Worm (Caenorhabditis elegans): ENCODE results near the gene F53F8.4.

F53F8.4 gene

DNA sequence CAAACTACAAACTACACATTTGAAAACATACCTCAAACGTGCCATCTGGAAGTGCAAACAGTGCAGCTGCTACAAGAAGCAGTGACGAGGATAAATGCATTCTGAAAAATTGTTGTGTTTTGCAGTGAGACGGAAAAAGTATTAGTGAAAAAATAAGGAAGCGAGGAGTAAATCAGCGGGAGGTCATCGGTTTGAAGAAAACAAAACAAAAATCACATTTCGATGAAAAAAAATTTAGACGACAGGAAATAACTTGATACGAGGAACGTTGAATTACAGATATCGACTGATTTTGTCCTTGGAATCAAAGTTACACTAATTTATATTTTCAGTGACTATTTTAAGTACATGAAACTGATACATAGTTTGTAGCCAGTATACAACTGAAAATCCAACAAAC lies at the start of gene F53F8.4:
TSS of gene F53F8.4 (minus strand) at position 101 of the 400 bp plus-strand sequence.
- no peak for TF ChIP-seq elt-1 (tag; optimal IDR thresholded peaks at IDR 0.05)
- no peak for TF ChIP-seq nhr-6 (tag; optimal IDR thresholded peaks at IDR 0.05)
- TF ChIP-seq sem-4 (tag; optimal IDR thresholded peaks at IDR 0.05): no peak
- no peak for TF ChIP-seq unc-55 (GFP tag; optimal IDR thresholded peaks at IDR 0.05)
- no peak for TF ChIP-seq crh-2 (tag; optimal IDR thresholded peaks at IDR 0.05)
- no peak for TF ChIP-seq mdl-1 (tag; optimal IDR thresholded peaks at IDR 0.05)
- no peak for TF ChIP-seq skn-1 (tag; optimal IDR thresholded peaks at IDR 0.05)
- TF ChIP-seq aly-2 (tag; optimal IDR thresholded peaks at IDR 0.05): no peak
- no peak for TF ChIP-seq lsy-2 (tag; optimal IDR thresholded peaks at IDR 0.05)
- no peak for TF ChIP-seq nhr-11 (tag; optimal IDR thresholded peaks at IDR 0.05)

DNA sequence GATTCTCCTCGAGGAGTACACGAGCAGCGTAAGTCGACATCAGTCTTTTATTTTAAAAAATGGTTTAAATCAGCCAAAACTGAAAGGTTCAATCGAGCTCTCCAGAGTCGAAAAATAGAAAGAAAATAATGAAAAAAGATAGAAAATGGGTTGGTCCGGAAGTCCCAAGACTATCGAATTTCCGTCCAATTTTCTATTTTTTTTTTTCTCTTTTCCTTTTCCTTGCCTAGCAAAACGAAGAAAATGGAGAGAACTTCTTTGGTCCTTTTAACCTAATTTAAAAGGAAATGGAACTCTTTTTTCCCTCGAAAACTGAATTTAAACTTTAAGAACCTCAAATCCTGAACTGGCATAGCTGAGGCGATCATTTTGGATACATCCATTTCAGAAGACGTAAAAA lies 47.9 kb upstream of the F53F8.4 start:
- TF ChIP-seq crh-2 (tag; optimal IDR thresholded peaks at IDR 0.05) (no peak), mdl-1 (tag; optimal IDR thresholded peaks at IDR 0.05) (no peak), nhr-25 (tag; optimal IDR thresholded peaks at IDR 0.05) (no peak), ama-1 (optimal IDR thresholded peaks at IDR 0.05) (no peak), F13H6.1 (tag; optimal IDR thresholded peaks at IDR 0.05) (peak; percentile 25), nhr-237 (tag; optimal IDR thresholded peaks at IDR 0.05) (no peak), unc-55 (GFP tag; optimal IDR thresholded peaks at IDR 0.05) (no peak), C34F6.9 (tag; optimal IDR thresholded peaks at IDR 0.05) (peak; percentile 13), skn-1 (tag; optimal IDR thresholded peaks at IDR 0.05) (no peak), gmeb-1 (tag; optimal IDR thresholded peaks at IDR 0.05) (no peak), R02D3.7 (tag; optimal IDR thresholded peaks at IDR 0.05) (no peak), ztf-4 (tag; optimal IDR thresholded peaks at IDR 0.05) (no peak), egl-27 (tag; optimal IDR thresholded peaks at IDR 0.05) (no peak), nhr-77 (tag; optimal IDR thresholded peaks at IDR 0.05) (no peak)

DNA sequence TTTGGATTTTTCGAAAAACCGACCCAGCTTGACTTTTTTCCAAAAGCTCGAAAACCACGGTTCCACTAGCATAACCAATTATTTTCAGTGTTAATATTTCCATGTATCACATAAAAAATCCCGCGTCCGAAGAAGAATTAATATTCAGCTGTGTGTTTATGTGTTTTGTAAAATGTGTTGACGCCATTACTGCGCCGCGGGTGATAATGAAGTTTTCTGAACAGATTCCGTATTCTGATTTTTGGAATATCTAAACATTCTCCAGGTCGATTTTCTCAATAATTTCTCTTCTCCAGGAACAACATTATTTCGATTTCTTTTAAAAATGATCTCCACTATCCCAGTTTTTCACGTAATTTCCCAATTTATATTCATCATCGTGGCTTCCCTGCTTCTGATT lies 43.2 kb upstream of the F53F8.4 start, which contains the start of gene srxa-6:
TSS of gene srxa-6 (plus strand) at position 301 of the 400 bp plus-strand sequence.
- TF ChIP-seq C34F6.9 (tag; optimal IDR thresholded peaks at IDR 0.05): no peak
- no peak for TF ChIP-seq sma-9 (GFP tag; optimal IDR thresholded peaks at IDR 0.05)
- no peak for TF ChIP-seq sma-9 (tag; optimal IDR thresholded peaks at IDR 0.05)
- no peak for TF ChIP-seq Y55F3AM.14 (GFP tag; optimal IDR thresholded peaks at IDR 0.05)
- no peak for TF ChIP-seq nhr-10 (tag; optimal IDR thresholded peaks at IDR 0.05)
- TF ChIP-seq nhr-23 (tag; optimal IDR thresholded peaks at IDR 0.05): no peak
- TF ChIP-seq lin-13 (GFP tag; optimal IDR thresholded peaks at IDR 0.05): no peak
- TF ChIP-seq nhr-77 (tag; optimal IDR thresholded peaks at IDR 0.05): no peak
- TF ChIP-seq nhr-6 (tag; optimal IDR thresholded peaks at IDR 0.05): no peak
- TF ChIP-seq gmeb-1 (tag; optimal IDR thresholded peaks at IDR 0.05): no peak
- TF ChIP-seq ZK546.5 (tag; optimal IDR thresholded peaks at IDR 0.05): no peak
- no peak for TF ChIP-seq zag-1 (tag; optimal IDR thresholded peaks at IDR 0.05)
- TF ChIP-seq ztf-1 (GFP tag; conservative IDR thresholded peaks at IDR 0.05): no peak
- no peak for TF ChIP-seq ceh-82 (tag; optimal IDR thresholded peaks at IDR 0.05)
- no peak for TF ChIP-seq nhr-11 (tag; optimal IDR thresholded peaks at IDR 0.05)
- no peak for TF ChIP-seq F13H6.1 (tag; optimal IDR thresholded peaks at IDR 0.05)
- TF ChIP-seq elt-3 (tag; optimal IDR thresholded peaks at IDR 0.05): no peak
- TF ChIP-seq peb-1 (tag; optimal IDR thresholded peaks at IDR 0.05): no peak
- no peak for TF ChIP-seq R02D3.7 (tag; optimal IDR thresholded peaks at IDR 0.05)
- TF ChIP-seq ztf-11 (tag; optimal IDR thresholded peaks at IDR 0.05): no peak
- TF ChIP-seq ceh-16 (tag; optimal IDR thresholded peaks at IDR 0.05): no peak

DNA sequence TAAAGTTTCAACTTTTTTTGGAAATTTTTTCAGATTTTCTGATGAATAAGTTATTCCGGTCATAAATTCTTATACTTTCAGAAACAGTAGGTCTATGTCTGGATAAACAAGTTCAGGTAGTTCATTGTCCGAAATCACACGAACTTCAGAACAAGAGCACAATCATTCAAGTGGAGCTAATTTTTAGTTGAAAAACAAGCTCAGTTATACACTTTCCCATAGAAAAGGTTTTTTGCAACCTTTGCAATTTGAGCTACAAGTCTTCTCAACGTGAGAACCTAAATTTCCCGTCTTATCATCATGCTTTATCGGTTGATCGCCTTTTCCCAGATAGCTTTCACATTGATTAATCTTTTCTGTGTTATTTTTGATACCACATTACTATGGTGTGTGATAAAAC lies 40.3 kb upstream of the F53F8.4 start, which contains the start of gene srxa-1:
TSS of gene srxa-1 (plus strand) at position 301 of the 400 bp plus-strand sequence.
- TF ChIP-seq nhr-12 (tag; optimal IDR thresholded peaks at IDR 0.05): no peak
- no peak for TF ChIP-seq ama-1 (optimal IDR thresholded peaks at IDR 0.05)
- TF ChIP-seq peb-1 (tag; optimal IDR thresholded peaks at IDR 0.05): no peak
- TF ChIP-seq nhr-129 (tag; optimal IDR thresholded peaks at IDR 0.05): no peak
- TF ChIP-seq snpc-4 (tag; optimal IDR thresholded peaks at IDR 0.05): no peak
- TF ChIP-seq aly-2 (tag; optimal IDR thresholded peaks at IDR 0.05): no peak
- TF ChIP-seq ceh-16 (tag; optimal IDR thresholded peaks at IDR 0.05): no peak
- no peak for TF ChIP-seq ztf-11 (tag; optimal IDR thresholded peaks at IDR 0.05)
- TF ChIP-seq unc-55 (GFP tag; optimal IDR thresholded peaks at IDR 0.05): no peak
- no peak for TF ChIP-seq elt-1 (tag; optimal IDR thresholded peaks at IDR 0.05)
- TF ChIP-seq dmd-4 (tag; optimal IDR thresholded peaks at IDR 0.05): no peak
- no peak for TF ChIP-seq R02D3.7 (tag; optimal IDR thresholded peaks at IDR 0.05)
- no peak for TF ChIP-seq sma-3 (GFP tag; optimal IDR thresholded peaks at IDR 0.05)
- no peak for TF ChIP-seq unc-39 (tag; optimal IDR thresholded peaks at IDR 0.05)
- no peak for TF ChIP-seq mab-5 (tag; optimal IDR thresholded peaks at IDR 0.05)
- TF ChIP-seq C34F6.9 (tag; optimal IDR thresholded peaks at IDR 0.05): no peak
